Fruit fly (Drosophila melanogaster) whole organism, prepupa: Measurements from ENCODE around the gene CG6901.

Source experiments
- CG1621 ChIP-seq: fragments of 200-800 bp; sonication (Bioruptor generic); optimal IDR thresholded peaks from 3 replicates; lab custom pipeline; 2018; ENCODE audit warnings: missing biosample characterization, mild to moderate bottlenecking, missing genetic modification characterization
- CG34406 ChIP-seq: fragments of 200-800 bp; sonication (Bioruptor generic); optimal IDR thresholded peaks from 3 replicates; lab custom pipeline; 2016; ENCODE audit warnings: missing biosample characterization, missing genetic modification characterization
- Ets21C ChIP-seq: fragments of 200-800 bp; sonication (Bioruptor generic); optimal IDR thresholded peaks from 3 replicates; lab custom pipeline; 2016; ENCODE audit warnings: missing biosample characterization, missing genetic modification characterization
- Ets96B ChIP-seq: fragments of 200-800 bp; optimal IDR thresholded peaks from 2 replicates; lab custom pipeline; 2019; ENCODE audit warnings: missing biosample characterization, mild to moderate bottlenecking, missing genetic modification characterization, moderate library complexity
- Hr39 ChIP-seq: fragments of 200-800 bp; sonication (Bioruptor generic); optimal IDR thresholded peaks from 2 replicates; lab custom pipeline; 2016; ENCODE audit warnings: missing biosample characterization, missing genetic modification characterization
- Hr4 ChIP-seq: fragments of 200-800 bp; sonication (Bioruptor generic); optimal IDR thresholded peaks from 3 replicates; lab custom pipeline; 2016; ENCODE audit warnings: missing biosample characterization, missing genetic modification characterization
- Lpt ChIP-seq: fragments of 200-800 bp; sonication (Bioruptor generic); optimal IDR thresholded peaks from 3 replicates; lab custom pipeline; 2016; ENCODE audit warnings: missing biosample characterization, missing genetic modification characterization
- OdsH ChIP-seq: fragments of 200-800 bp; sonication (Bioruptor generic); optimal IDR thresholded peaks from 3 replicates; lab custom pipeline; 2016; ENCODE audit warnings: missing biosample characterization, missing genetic modification characterization
- eg ChIP-seq: fragments of 200-800 bp; sonication (Bioruptor generic); IDR thresholded peaks from 3 replicates; pipeline ENCODE4 v1.3.6; 2022; ENCODE audit warnings: missing biosample characterization, missing genetic modification characterization
- esn ChIP-seq: fragments of 200-800 bp; sonication (Bioruptor generic); optimal IDR thresholded peaks from 2 replicates; lab custom pipeline; 2016; ENCODE audit warnings: missing biosample characterization, mild to moderate bottlenecking, missing genetic modification characterization, moderate library complexity
- fd59A ChIP-seq: fragments of 200-800 bp; sonication (Bioruptor generic); optimal IDR thresholded peaks from 2 replicates; lab custom pipeline; 2017; ENCODE audit warnings: missing biosample characterization, mild to moderate bottlenecking, missing genetic modification characterization, missing genetic modification reagents
- pdm3 ChIP-seq: fragments of 200-800 bp; sonication (Bioruptor generic); optimal IDR thresholded peaks from 3 replicates; lab custom pipeline; 2016; ENCODE audit warnings: missing biosample characterization, missing genetic modification characterization
- vri ChIP-seq: fragments of 200-800 bp; sonication (Bioruptor generic); optimal IDR thresholded peaks from 3 replicates; lab custom pipeline; 2016; ENCODE audit warnings: missing biosample characterization, mild to moderate bottlenecking, missing genetic modification characterization

DNA sequence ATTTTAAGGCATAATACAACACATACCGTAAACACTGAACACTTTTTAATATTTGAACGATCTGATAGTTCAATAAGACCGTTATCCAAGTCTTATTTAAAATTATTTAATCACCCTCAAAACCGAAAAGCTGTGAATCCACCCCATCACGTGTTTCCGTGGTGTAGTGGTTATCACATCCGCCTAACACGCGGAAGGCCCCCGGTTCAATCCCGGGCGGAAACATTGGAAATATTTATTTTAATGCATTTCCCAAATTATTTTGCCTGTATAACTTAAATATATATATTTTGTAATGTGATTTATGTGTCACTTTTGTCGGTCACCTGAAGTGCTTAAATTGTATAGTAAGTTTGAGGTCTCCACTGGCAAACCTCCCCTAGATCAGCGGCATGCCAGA, 1.7 kb upstream of the CG6901 start, which contains the start of gene CG44044:
- TF ChIP-seq OdsH (GFP tag; lab: Kevin White, UChicago) (no peak), Ets96B (tag; lab: Kevin White, UChicago) (no peak), Ets21C (no peak), vri (GFP tag; lab: Kevin White, UChicago) (no peak), eg (GFP tag; lab: Robert Waterston, UW) (no peak), Hr4 (GFP tag; lab: Kevin White, UChicago) (no peak), esn (no peak), Hr39 (GFP tag; lab: Kevin White, UChicago) (no peak), Lpt (GFP tag; lab: Kevin White, UChicago) (no peak), fd59A (GFP tag; lab: Kevin White, UChicago) (no peak), CG34406 (GFP tag; lab: Kevin White, UChicago) (no peak), pdm3 (GFP tag; lab: Kevin White, UChicago) (no peak), CG1621 (no peak)
